Worm (Caenorhabditis elegans) whole organism, young adult: Measurements from ENCODE around the gene F32D8.14.

Source experiments
- B0019.2 ChIP-seq: fragments of 200-800 bp; sonication (Bioruptor generic); conservative IDR thresholded peaks from 2 replicates; pipeline ENCODE4 v1.3.6; 2022; ENCODE audit warnings: missing genetic modification reagents, missing genetic modification characterization, missing compliant biosample characterization
- B0336.3 ChIP-seq: fragments of 200-800 bp; sonication (Bioruptor generic); IDR thresholded peaks from 2 replicates; pipeline ENCODE4 v1.3.6; 2022; ENCODE audit warnings: missing genetic modification characterization, missing compliant biosample characterization
- C17E4.6 ChIP-seq: fragments of 200-800 bp; sonication (Bioruptor generic); IDR thresholded peaks from 2 replicates; pipeline ENCODE4 v1.3.6; 2022; ENCODE audit warnings: missing genetic modification reagents, missing genetic modification characterization, missing compliant biosample characterization
- F49E8.2 ChIP-seq: sonication (generic microtip); optimal IDR thresholded peaks from 3 replicates; lab custom pipeline; 2017; ENCODE audit warnings: missing genetic modification characterization, mild to moderate bottlenecking, missing compliant biosample characterization, antibody characterized with exemption, moderate library complexity; ENCODE audit not compliant: insufficient read depth
- F52B5.7 ChIP-seq: sonication (generic microtip); optimal IDR thresholded peaks from 2 replicates; lab custom pipeline; 2016; ENCODE audit warnings: mild to moderate bottlenecking, missing genetic modification characterization, missing compliant biosample characterization
- F57A8.1 ChIP-seq: fragments of 200-800 bp; sonication (Bioruptor generic); optimal IDR thresholded peaks from 2 replicates; lab custom pipeline; 2018; ENCODE audit warnings: mild to moderate bottlenecking, missing genetic modification characterization, moderate library complexity, missing compliant biosample characterization
- F57C9.4 ChIP-seq: sonication (generic microtip); optimal IDR thresholded peaks from 2 replicates; lab custom pipeline; 2017; ENCODE audit warnings: mild to moderate bottlenecking, missing genetic modification characterization, missing compliant biosample characterization
- Y53G8AR.9 ChIP-seq: fragments of 200-800 bp; sonication (Bioruptor generic); conservative IDR thresholded peaks from 2 replicates; pipeline ENCODE4 v1.3.6; 2022; ENCODE audit warnings: missing genetic modification reagents, missing genetic modification characterization, missing compliant biosample characterization
- Y56A3A.18 ChIP-seq: fragments of 200-800 bp; sonication (Bioruptor generic); IDR thresholded peaks from 2 replicates; pipeline ENCODE4 v1.3.6; 2022; ENCODE audit warnings: missing genetic modification reagents, missing genetic modification characterization, missing compliant biosample characterization
- ZK185.1 ChIP-seq: sonication (generic microtip); optimal IDR thresholded peaks from 2 replicates; lab custom pipeline; 2016; ENCODE audit warnings: mild to moderate bottlenecking, missing genetic modification characterization, missing compliant biosample characterization; ENCODE audit not compliant: poor library complexity, severe bottlenecking
- aptf-3 ChIP-seq: fragments of 200-800 bp; sonication (Bioruptor generic); IDR thresholded peaks from 2 replicates; pipeline ENCODE4 v1.3.6; 2022; ENCODE audit warnings: missing genetic modification characterization, missing compliant biosample characterization
- athp-1 ChIP-seq: sonication (generic microtip); optimal IDR thresholded peaks from 2 replicates; lab custom pipeline; 2017; ENCODE audit warnings: mild to moderate bottlenecking, missing genetic modification characterization, missing compliant biosample characterization
- bed-1 ChIP-seq: fragments of 200-800 bp; sonication (Bioruptor generic); IDR thresholded peaks from 2 replicates; pipeline ENCODE4 v1.3.6; 2022; ENCODE audit warnings: missing genetic modification reagents, missing genetic modification characterization, missing compliant biosample characterization
- bed-2 ChIP-seq: fragments of 200-800 bp; sonication (Bioruptor generic); IDR thresholded peaks from 2 replicates; pipeline ENCODE4 v1.3.6; 2022; ENCODE audit warnings: missing genetic modification reagents, missing genetic modification characterization, missing compliant biosample characterization
- cebp-1 ChIP-seq, 2 experiments: fragments of 200-800 bp in 1 of 2; sonication (Bioruptor generic) in 1 of 2; sonication (generic microtip) in 1 of 2; IDR thresholded peaks in 1 of 2; optimal IDR thresholded peaks in 1 of 2; 2 replicates each; pipeline versions ENCODE4 v1.3.6 to Lab custom; 2017 to 2022; ENCODE audit warnings: missing compliant biosample characterization in 2 of 2, missing genetic modification characterization in 2 of 2, mild to moderate bottlenecking in 1 of 2, missing genetic modification reagents in 1 of 2, moderate library complexity in 1 of 2
- cebp-2 ChIP-seq: fragments of 200-800 bp; sonication (Bioruptor generic); IDR thresholded peaks from 2 replicates; pipeline ENCODE4 v1.3.6; 2022; ENCODE audit warnings: missing genetic modification characterization, missing compliant biosample characterization
- ceh-100 ChIP-seq: fragments of 200-800 bp; sonication (Bioruptor generic); IDR thresholded peaks from 2 replicates; pipeline ENCODE4 v1.3.6; 2022; ENCODE audit warnings: missing genetic modification reagents, missing genetic modification characterization, missing compliant biosample characterization
- ceh-79 ChIP-seq: sonication (generic microtip); optimal IDR thresholded peaks from 2 replicates; lab custom pipeline; 2017; ENCODE audit warnings: mild to moderate bottlenecking, missing genetic modification characterization, missing compliant biosample characterization
- ceh-91 ChIP-seq: fragments of 200-800 bp; sonication (Bioruptor generic); IDR thresholded peaks from 2 replicates; pipeline ENCODE4 v1.3.6; 2022; ENCODE audit warnings: missing genetic modification reagents, missing genetic modification characterization, missing compliant biosample characterization
- chd-7 ChIP-seq: sonication (generic microtip); optimal IDR thresholded peaks from 2 replicates; lab custom pipeline; 2016; ENCODE audit warnings: mild to moderate bottlenecking, missing genetic modification characterization, moderate library complexity, missing compliant biosample characterization
- dpff-1 ChIP-seq: sonication (generic microtip); optimal IDR thresholded peaks from 2 replicates; lab custom pipeline; 2017; ENCODE audit warnings: mild to moderate bottlenecking, missing genetic modification characterization, missing compliant biosample characterization
- efl-1 ChIP-seq: fragments of 150-350 bp; optimal IDR thresholded peaks from 2 replicates; lab custom pipeline; 2014; ENCODE audit warnings: missing biosample characterization, missing genetic modification reagents, missing genetic modification characterization
- ekl-4 ChIP-seq: fragments of 200-800 bp; sonication (Bioruptor generic); IDR thresholded peaks from 2 replicates; pipeline ENCODE4 v1.3.6; 2022; ENCODE audit warnings: missing genetic modification reagents, missing genetic modification characterization, missing compliant biosample characterization
- fkh-3 ChIP-seq: sonication (generic microtip); optimal IDR thresholded peaks from 2 replicates; lab custom pipeline; 2016; ENCODE audit warnings: mild to moderate bottlenecking, missing genetic modification characterization, missing compliant biosample characterization
- hrde-1 ChIP-seq: sonication (generic microtip); optimal IDR thresholded peaks from 2 replicates; lab custom pipeline; 2016; ENCODE audit warnings: missing genetic modification characterization, mild to moderate bottlenecking, missing compliant biosample characterization, moderate library complexity, missing genotype, missing genetic modification reagents, borderline replicate concordance
- lin-26 ChIP-seq: fragments of 200-800 bp; sonication (Bioruptor generic); IDR thresholded peaks from 2 replicates; pipeline ENCODE4 v1.3.6; 2022; ENCODE audit warnings: missing genetic modification reagents, missing genetic modification characterization, missing compliant biosample characterization
- lin-54 ChIP-seq: fragments of 200-800 bp; sonication (Bioruptor generic); optimal IDR thresholded peaks from 2 replicates; lab custom pipeline; 2018; ENCODE audit warnings: mild to moderate bottlenecking, missing genetic modification characterization, missing compliant biosample characterization
- lir-1 ChIP-seq: fragments of 200-800 bp; sonication (Bioruptor generic); conservative IDR thresholded peaks from 2 replicates; pipeline ENCODE4 v1.3.6; 2022; ENCODE audit warnings: missing genetic modification reagents, missing genetic modification characterization, missing compliant biosample characterization
- madf-10 ChIP-seq: sonication (generic microtip); optimal IDR thresholded peaks from 2 replicates; lab custom pipeline; 2016; ENCODE audit warnings: mild to moderate bottlenecking, missing genetic modification characterization, missing compliant biosample characterization
- madf-3 ChIP-seq: fragments of 200-800 bp; sonication (Bioruptor generic); IDR thresholded peaks from 2 replicates; pipeline ENCODE4 v1.3.6; 2022; ENCODE audit warnings: missing genetic modification reagents, missing genetic modification characterization, missing compliant biosample characterization
- madf-8 ChIP-seq: fragments of 200-800 bp; sonication (Bioruptor generic); conservative IDR thresholded peaks from 2 replicates; pipeline ENCODE4 v1.3.6; 2022; ENCODE audit warnings: missing genetic modification reagents, missing genetic modification characterization, missing compliant biosample characterization
- mel-28 ChIP-seq: sonication (generic microtip); optimal IDR thresholded peaks from 2 replicates; lab custom pipeline; 2016; ENCODE audit warnings: borderline replicate concordance, mild to moderate bottlenecking, missing genetic modification characterization, missing compliant biosample characterization
- mxl-1 ChIP-seq: sonication (generic microtip); optimal IDR thresholded peaks from 2 replicates; lab custom pipeline; 2016; ENCODE audit warnings: missing genetic modification characterization, missing compliant biosample characterization
- nfya-1 ChIP-seq: sonication (generic microtip); optimal IDR thresholded peaks from 2 replicates; lab custom pipeline; 2017; ENCODE audit warnings: antibody characterized with exemption, missing compliant biosample characterization, missing genetic modification characterization, borderline replicate concordance; ENCODE audit not compliant: insufficient read depth
- nhr-27 ChIP-seq: fragments of 200-800 bp; sonication (Bioruptor generic); optimal IDR thresholded peaks from 2 replicates; lab custom pipeline; 2018; ENCODE audit warnings: mild to moderate bottlenecking, missing genetic modification characterization, moderate library complexity, missing compliant biosample characterization
- nhr-80 ChIP-seq: sonication (generic microtip); optimal IDR thresholded peaks from 2 replicates; lab custom pipeline; 2016; ENCODE audit warnings: missing genetic modification characterization, missing compliant biosample characterization
- pbrm-1 ChIP-seq: fragments of 200-800 bp; sonication (Bioruptor generic); IDR thresholded peaks from 2 replicates; pipeline ENCODE4 v1.3.6; 2022; ENCODE audit warnings: missing genetic modification reagents, missing genetic modification characterization, missing compliant biosample characterization
- pha-4 ChIP-seq: fragments of 150-350 bp; sonication (generic microtip); optimal IDR thresholded peaks from 2 replicates; lab custom pipeline; 2014; ENCODE audit warnings: missing biosample characterization, missing genetic modification reagents, missing genetic modification characterization
- repo-1 ChIP-seq: sonication (generic microtip); optimal IDR thresholded peaks from 2 replicates; lab custom pipeline; 2017; ENCODE audit warnings: mild to moderate bottlenecking, missing genetic modification characterization, missing compliant biosample characterization
- sdz-38 ChIP-seq: sonication (generic microtip); optimal IDR thresholded peaks from 2 replicates; lab custom pipeline; 2016; ENCODE audit warnings: missing genotype, missing genetic modification characterization, missing compliant biosample characterization
- snpc-1.1 ChIP-seq: sonication (generic microtip); optimal IDR thresholded peaks from 2 replicates; lab custom pipeline; 2017; ENCODE audit warnings: missing genetic modification characterization, mild to moderate bottlenecking, missing compliant biosample characterization, antibody characterized with exemption, moderate library complexity, missing genotype, missing genetic modification reagents; ENCODE audit not compliant: insufficient read depth
- snpc-1.3 ChIP-seq: sonication (generic microtip); optimal IDR thresholded peaks from 2 replicates; lab custom pipeline; 2017; ENCODE audit warnings: missing genetic modification characterization, mild to moderate bottlenecking, missing compliant biosample characterization, antibody characterized with exemption, moderate library complexity, missing genotype, missing genetic modification reagents; ENCODE audit not compliant: insufficient read depth
- tbx-9 ChIP-seq: sonication (generic microtip); optimal IDR thresholded peaks from 2 replicates; lab custom pipeline; 2016; ENCODE audit warnings: borderline replicate concordance, missing genetic modification characterization, inconsistent platforms, missing compliant biosample characterization
- tlf-1 ChIP-seq: fragments of 200-800 bp; sonication (Bioruptor generic); optimal IDR thresholded peaks from 2 replicates; lab custom pipeline; 2018; ENCODE audit warnings: mild to moderate bottlenecking, missing genetic modification characterization, missing compliant biosample characterization
- unc-130 ChIP-seq: sonication (generic microtip); optimal IDR thresholded peaks from 2 replicates; lab custom pipeline; 2016; ENCODE audit warnings: missing genetic modification reagents, missing genetic modification characterization, missing compliant biosample characterization
- zim-3 ChIP-seq: sonication (generic microtip); optimal IDR thresholded peaks from 2 replicates; lab custom pipeline; 2017; ENCODE audit warnings: mild to moderate bottlenecking, missing genetic modification characterization, moderate library complexity, missing compliant biosample characterization
- ztf-25 ChIP-seq: fragments of 200-800 bp; sonication (Bioruptor generic); IDR thresholded peaks from 2 replicates; pipeline ENCODE4 v1.3.6; 2022; ENCODE audit warnings: missing genetic modification reagents, missing genetic modification characterization, missing compliant biosample characterization
- ztf-26 ChIP-seq: sonication (generic microtip); optimal IDR thresholded peaks from 2 replicates; lab custom pipeline; 2017; ENCODE audit warnings: missing genetic modification characterization, missing compliant biosample characterization

The F32D8.14 gene

ce11 chrV:10887564-10887963 is 7.0 kb downstream of the F32D8.14 start (continued):
- no peak for TF ChIP-seq mel-28 (tag; lab: Kevin White, UChicago)
- TF ChIP-seq lin-26 (GFP tag; lab: Robert Waterston, UW): 0 out of 2 replicates have a peak, but pooled peaks have one; percentile 11
- no peak for TF ChIP-seq nhr-80 (tag; lab: Kevin White, UChicago)
- TF ChIP-seq ceh-79 (tag; lab: Kevin White, UChicago): no peak
- TF ChIP-seq hrde-1: no peak
- no peak for TF ChIP-seq ztf-25 (GFP tag; lab: Robert Waterston, UW)
- TF ChIP-seq tbx-9 (tag; lab: Kevin White, UChicago): no peak
- no peak for TF ChIP-seq snpc-1.1
- no peak for TF ChIP-seq sdz-38
- TF ChIP-seq bed-1 (GFP tag; lab: Robert Waterston, UW): no peak
- no peak for TF ChIP-seq madf-3
- no peak for TF ChIP-seq F49E8.2 (tag; lab: Kevin White, UChicago)
- TF ChIP-seq ceh-91 (GFP tag; lab: Robert Waterston, UW): no peak
- TF ChIP-seq bed-2 (GFP tag; lab: Robert Waterston, UW): no peak
- TF ChIP-seq lin-54 (GFP tag; lab: Kevin White, UChicago): peak; percentile 13
- TF ChIP-seq ZK185.1 (tag; lab: Kevin White, UChicago): peak; percentile 72
- TF ChIP-seq ztf-26 (tag; lab: Kevin White, UChicago): peak; percentile 78
- TF ChIP-seq cebp-2 (GFP tag; lab: Robert Waterston, UW): no peak
- peak; percentile 86 for TF ChIP-seq Y56A3A.18
- TF ChIP-seq repo-1 (tag; lab: Kevin White, UChicago): peak; percentile 84
- no peak for TF ChIP-seq nhr-27 (tag; lab: Kevin White, UChicago)
- no peak for TF ChIP-seq snpc-1.3 (tag; lab: Kevin White, UChicago)
- no peak for TF ChIP-seq cebp-1 (GFP tag; IDR thresholded peaks at IDR 0.05; lab: Robert Waterston, UW)
- TF ChIP-seq cebp-1 (tag; optimal IDR thresholded peaks at IDR 0.05; lab: Kevin White, UChicago): peak; percentile 49
- TF ChIP-seq efl-1 (GFP tag; lab: Kevin White, UChicago): no peak
- TF ChIP-seq ceh-100: no peak
- no peak for TF ChIP-seq F57A8.1
- TF ChIP-seq B0336.3: peak; percentile 62; the same call in 1 of the 2 replicates
- no peak for TF ChIP-seq unc-130 (GFP tag; lab: Kevin White, UChicago)
- TF ChIP-seq fkh-3 (tag; lab: Kevin White, UChicago): no peak
- TF ChIP-seq pbrm-1 (GFP tag; lab: Robert Waterston, UW): peak; percentile 57
- no peak for TF ChIP-seq aptf-3
- no peak for TF ChIP-seq C17E4.6 (GFP tag; lab: Robert Waterston, UW)
- peak; percentile 56; the same call in 1 of the 2 replicates for TF ChIP-seq Y53G8AR.9 (GFP tag; lab: Robert Waterston, UW)
- TF ChIP-seq chd-7 (tag; lab: Kevin White, UChicago): peak; percentile 31
- peak; percentile 18 for TF ChIP-seq athp-1 (tag; lab: Kevin White, UChicago)
- TF ChIP-seq zim-3 (tag; lab: Kevin White, UChicago): no peak
- peak; percentile 3 for TF ChIP-seq F52B5.7 (tag; lab: Kevin White, UChicago)
- TF ChIP-seq tlf-1 (GFP tag; lab: Kevin White, UChicago): peak; percentile 55
- peak; percentile 83 for TF ChIP-seq F57C9.4 (tag; lab: Kevin White, UChicago)
- no peak for TF ChIP-seq lir-1
- TF ChIP-seq madf-10 (tag; lab: Kevin White, UChicago): no peak
- peak; percentile 27 for TF ChIP-seq dpff-1 (tag; lab: Kevin White, UChicago)
- no peak for TF ChIP-seq pha-4
- no peak for TF ChIP-seq nfya-1 (tag; lab: Kevin White, UChicago)
- no peak for TF ChIP-seq madf-8 (GFP tag; lab: Robert Waterston, UW)
- no peak for TF ChIP-seq mxl-1 (tag; lab: Kevin White, UChicago)
- no peak for TF ChIP-seq B0019.2 (GFP tag; lab: Robert Waterston, UW)
- TF ChIP-seq ekl-4: no peak
